Worm (Caenorhabditis elegans): ENCODE measurements around the gene ZK688.5.

Gene ZK688.5

DNA sequence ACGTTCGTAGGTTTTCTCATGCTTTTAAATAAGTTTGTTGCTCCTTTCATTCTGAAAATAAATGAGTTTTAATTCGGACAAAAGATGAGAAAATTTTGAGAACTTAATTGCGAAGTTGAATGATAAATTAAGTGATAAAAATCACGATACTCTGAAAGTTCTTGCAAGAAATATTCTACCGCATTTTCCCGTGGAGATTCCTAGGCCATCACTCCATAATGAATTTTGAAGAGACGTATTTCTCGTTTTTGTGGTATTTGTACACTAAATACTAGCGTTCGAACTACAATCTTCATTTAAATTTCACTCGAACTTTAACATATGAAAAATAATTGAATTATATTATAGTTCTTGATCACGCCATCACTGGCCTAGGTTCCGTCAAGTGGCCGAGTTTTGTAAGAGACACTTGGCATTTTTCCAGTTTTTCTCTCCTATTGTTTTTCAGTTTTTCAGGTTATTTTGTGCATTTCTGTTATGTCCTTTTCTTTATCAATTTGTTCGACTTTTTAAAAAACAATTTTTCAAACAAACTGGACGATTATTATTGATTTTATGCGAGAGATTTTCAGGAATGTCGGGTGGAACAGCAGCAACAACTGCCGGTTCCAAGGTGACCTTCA, 32.9 kb downstream of the ZK688.5 start, which contains the start of the genes coq-5 and ufm-1 (continued):
- TF ChIP-seq elt-3 (tag; optimal IDR thresholded peaks at IDR 0.05) (no peak), nhr-76 (tag; optimal IDR thresholded peaks at IDR 0.05) (no peak), nhr-77 (tag; optimal IDR thresholded peaks at IDR 0.05) (no peak), hlh-17 (GFP tag; optimal IDR thresholded peaks at IDR 0.05; ENCODE audit: borderline replicate concordance) (no peak), dsc-1 (tag; optimal IDR thresholded peaks at IDR 0.05) (peak; percentile 13), nhr-90 (tag; optimal IDR thresholded peaks at IDR 0.05; ENCODE audit: poor library complexity) (peak; percentile 52), unc-86 (tag; optimal IDR thresholded peaks at IDR 0.05) (no peak), nhr-85 (tag) (peak; percentile 72), fkh-8 (tag; optimal IDR thresholded peaks at IDR 0.05) (peak; percentile 31), zip-4 (GFP tag; optimal IDR thresholded peaks at IDR 0.05) (no peak), fkh-4 (tag; optimal IDR thresholded peaks at IDR 0.05; ENCODE audit: borderline replicate concordance) (peak; percentile 53), rnt-1 (tag; optimal IDR thresholded peaks at IDR 0.05) (peak; percentile 10), sox-4 (tag; optimal IDR thresholded peaks at IDR 0.05) (no peak), ces-1 (GFP tag; optimal IDR thresholded peaks at IDR 0.05) (no peak), efl-3 (GFP tag; optimal IDR thresholded peaks at IDR 0.05) (no peak), tlp-1 (tag; optimal IDR thresholded peaks at IDR 0.05) (no peak), alr-1 (tag; optimal IDR thresholded peaks at IDR 0.05; ENCODE audit: borderline replicate concordance) (no peak), aha-1 (tag; optimal IDR thresholded peaks at IDR 0.05) (no peak), C34B4.2 (tag; optimal IDR thresholded peaks at IDR 0.05) (no peak), unc-98 (GFP tag; IDR thresholded peaks at IDR 0.05) (no peak; the same call in 1 of the 2 replicates), unc-62 (GFP tag; optimal IDR thresholded peaks at IDR 0.05) (no peak), xbp-1 (tag; optimal IDR thresholded peaks at IDR 0.05) (peak; percentile 7), fos-1 (tag; optimal IDR thresholded peaks at IDR 0.05) (no peak), grh-1 (GFP tag; IDR thresholded peaks at IDR 0.05) (no peak), lin-39 (tag; optimal IDR thresholded peaks at IDR 0.05) (no peak), pax-3 (tag; optimal IDR thresholded peaks at IDR 0.05) (peak; percentile 12), nhr-11 (tag; optimal IDR thresholded peaks at IDR 0.05) (no peak), lin-15B (tag; optimal IDR thresholded peaks at IDR 0.05) (no peak), nhr-47 (tag; optimal IDR thresholded peaks at IDR 0.05) (peak; percentile 52), egl-13 (tag; optimal IDR thresholded peaks at IDR 0.05) (peak; percentile 8), pag-3 (tag; optimal IDR thresholded peaks at IDR 0.05; ENCODE audit: borderline replicate concordance, insufficient read depth) (peak; percentile 8), ceh-8 (GFP tag; optimal IDR thresholded peaks at IDR 0.05) (no peak), ztf-11 (tag; optimal IDR thresholded peaks at IDR 0.05) (peak in 1 of 2 experiments; percentile 55), mef-2 (tag; optimal IDR thresholded peaks at IDR 0.05) (no peak), fkh-10 (GFP tag; optimal IDR thresholded peaks at IDR 0.05) (no peak), lir-3 (tag; optimal IDR thresholded peaks at IDR 0.05; ENCODE audit: poor library complexity) (peak; percentile 80), mdl-1 (tag; optimal IDR thresholded peaks at IDR 0.05) (no peak), nhr-71 (tag; optimal IDR thresholded peaks at IDR 0.05) (peak; percentile 56)

DNA sequence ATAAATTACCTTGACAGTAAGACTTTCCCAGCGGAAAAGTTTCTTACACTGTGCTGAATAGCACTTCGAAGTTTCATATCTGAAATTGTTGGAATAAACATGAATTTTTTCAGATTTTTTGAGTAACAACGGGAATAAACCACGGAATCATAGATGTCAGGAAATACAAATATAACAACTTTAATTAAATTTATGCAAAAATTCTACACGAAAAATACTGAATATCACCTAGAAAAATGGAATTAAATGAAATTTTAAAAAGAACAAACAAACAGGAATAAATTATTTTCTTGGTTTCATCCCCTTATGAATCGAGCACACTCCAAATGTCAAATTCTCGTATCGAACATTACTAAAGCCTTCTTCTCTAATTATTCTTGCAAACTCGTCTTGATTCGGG, 34.3 kb downstream of the ZK688.5 start, which contains the start of gene tag-307:
Gene tag-307, minus strand, starts transcription at position 101 of the 400 bp plus-strand sequence.
- TF ChIP-seq snpc-4 (tag; optimal IDR thresholded peaks at IDR 0.05) (no peak), irx-1 (tag; optimal IDR thresholded peaks at IDR 0.05) (no peak), ceh-90 (tag; optimal IDR thresholded peaks at IDR 0.05) (no peak), nhr-12 (tag; optimal IDR thresholded peaks at IDR 0.05) (no peak), ztf-4 (tag; optimal IDR thresholded peaks at IDR 0.05) (no peak), lir-3 (tag; optimal IDR thresholded peaks at IDR 0.05; ENCODE audit: poor library complexity) (no peak), nhr-19 (GFP tag; conservative IDR thresholded peaks at IDR 0.05) (no peak), unc-62 (GFP tag; optimal IDR thresholded peaks at IDR 0.05) (no peak), alr-1 (tag; optimal IDR thresholded peaks at IDR 0.05; ENCODE audit: borderline replicate concordance) (no peak), aha-1 (tag; optimal IDR thresholded peaks at IDR 0.05) (no peak), egl-27 (tag; optimal IDR thresholded peaks at IDR 0.05) (no peak), hlh-17 (GFP tag; optimal IDR thresholded peaks at IDR 0.05; ENCODE audit: borderline replicate concordance) (no peak)

Measured in whole organism, L1 larva.